Worm (Caenorhabditis elegans) whole organism, L4/young adult: ENCODE results near the gene F44D12.8.

ENCODE experiments used
- W03F9.2 ChIP-seq: fragments of 150-350 bp; optimal IDR thresholded peaks from 2 replicates; lab custom pipeline; 2014; ENCODE audit warnings: missing biosample characterization, missing genetic modification characterization
- him-1 ChIP-seq: sonication (generic microtip); optimal IDR thresholded peaks from 2 replicates; lab custom pipeline; 2016; ENCODE audit warnings: missing genotype, missing genetic modification reagents, missing genetic modification characterization, missing compliant biosample characterization

DNA sequence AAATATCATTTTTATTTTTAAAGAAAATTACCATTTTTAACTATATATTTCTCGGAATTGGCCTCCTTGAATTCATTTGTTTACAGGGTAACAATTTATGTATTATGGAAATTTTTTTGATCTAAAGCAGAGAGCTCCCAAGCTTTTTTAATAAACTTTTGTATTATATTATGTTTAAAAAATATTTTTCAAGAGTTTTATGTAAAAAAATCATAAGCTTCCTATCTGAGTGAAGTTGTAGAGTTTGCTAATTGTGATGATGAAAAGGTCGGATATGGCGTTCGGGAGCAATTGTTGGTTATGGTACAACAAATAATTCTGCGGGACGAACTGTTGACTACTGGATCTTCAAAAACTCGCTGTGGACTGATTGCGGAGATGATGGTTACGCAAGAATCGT, 1.8 kb upstream of the F44D12.8 start, which contains the start of gene F44D12.19:
- TF ChIP-seq him-1 (tag; lab: Kevin White, UChicago): no peak
- no peak for TF ChIP-seq W03F9.2 (tag; lab: Kevin White, UChicago)
